Worm (Caenorhabditis elegans) whole organism, mixed stage, embryonic: ENCODE measurements around the gene pacs-1.

Experiments
- ceh-83 ChIP-seq: fragments of 200-800 bp; sonication (Bioruptor generic); optimal IDR thresholded peaks from 2 replicates; lab custom pipeline; 2018; ENCODE audit warnings: mild to moderate bottlenecking, missing genetic modification characterization, missing compliant biosample characterization
- elt-1 ChIP-seq: sonication (generic microtip); optimal IDR thresholded peaks from 2 replicates; lab custom pipeline; 2017; ENCODE audit warnings: missing genetic modification characterization, mild to moderate bottlenecking, missing compliant biosample characterization, antibody characterized with exemption, moderate library complexity, borderline replicate concordance; ENCODE audit not compliant: insufficient read depth
- lin-13 ChIP-seq: fragments of 150-350 bp; optimal IDR thresholded peaks from 2 replicates; lab custom pipeline; 2014; ENCODE audit warnings: missing biosample characterization, missing genetic modification characterization
- lsy-2 ChIP-seq: fragments of 150-350 bp; optimal IDR thresholded peaks from 2 replicates; lab custom pipeline; 2014; ENCODE audit warnings: missing biosample characterization, missing genetic modification characterization
- mls-2 ChIP-seq: sonication (generic microtip); optimal IDR thresholded peaks from 2 replicates; lab custom pipeline; 2016; ENCODE audit warnings: mild to moderate bottlenecking, missing genetic modification characterization, moderate library complexity, missing compliant biosample characterization
- nhr-237 ChIP-seq: fragments of 150-350 bp; optimal IDR thresholded peaks from 2 replicates; lab custom pipeline; 2014; ENCODE audit warnings: missing biosample characterization, missing genetic modification characterization
- nhr-28 ChIP-seq: fragments of 150-350 bp; optimal IDR thresholded peaks from 2 replicates; lab custom pipeline; 2014; ENCODE audit warnings: missing biosample characterization, missing genetic modification characterization
- nhr-76 ChIP-seq: sonication (generic microtip); optimal IDR thresholded peaks from 2 replicates; lab custom pipeline; 2017; ENCODE audit warnings: missing biosample characterization, missing genetic modification characterization
- pha-4 ChIP-seq: fragments of 150-350 bp; optimal IDR thresholded peaks from 2 replicates; lab custom pipeline; 2018; ENCODE audit warnings: missing biosample characterization, missing genetic modification reagents, missing genetic modification characterization
- sem-2 ChIP-seq: fragments of 200-800 bp; sonication (Bioruptor generic); optimal IDR thresholded peaks from 2 replicates; lab custom pipeline; 2018; ENCODE audit warnings: mild to moderate bottlenecking, missing genetic modification characterization, missing compliant biosample characterization
- snpc-4 ChIP-seq: fragments of 150-350 bp; optimal IDR thresholded peaks from 2 replicates; lab custom pipeline; 2014; ENCODE audit warnings: missing biosample characterization, missing genetic modification characterization
- unc-62 ChIP-seq: fragments of 150-350 bp; optimal IDR thresholded peaks from 2 replicates; lab custom pipeline; 2014; ENCODE audit warnings: missing biosample characterization, missing genetic modification reagents, missing genetic modification characterization
- ztf-11 ChIP-seq: fragments of 150-350 bp; optimal IDR thresholded peaks from 2 replicates; lab custom pipeline; 2014; ENCODE audit warnings: missing biosample characterization, missing genetic modification characterization

DNA sequence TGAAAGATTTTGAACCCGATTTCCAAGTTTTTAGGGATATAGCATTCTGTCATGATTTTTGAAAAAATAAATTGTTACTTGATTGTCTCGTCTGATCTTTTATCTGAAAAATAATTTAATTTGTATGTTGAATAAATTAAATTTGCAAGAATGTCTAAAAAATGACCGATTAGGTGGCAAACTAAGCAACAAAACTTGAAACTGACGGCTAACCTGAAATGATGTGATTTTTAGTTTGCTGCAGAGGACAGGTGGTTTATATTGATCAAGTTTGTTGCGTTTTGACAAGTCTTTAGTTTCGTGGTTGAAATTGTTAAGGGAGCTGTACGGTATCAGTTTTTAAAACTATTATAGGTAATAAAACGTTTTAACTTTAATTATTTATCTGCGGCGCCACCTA is 40.4 kb upstream of the pacs-1 start, which contains the start of gene F07C3.16:
- TF ChIP-seq nhr-76 (tag; lab: Kevin White, UChicago) = no peak
- no peak for TF ChIP-seq pha-4
- TF ChIP-seq lin-13 (tag; lab: Kevin White, UChicago) = no peak
- no peak for TF ChIP-seq lsy-2
- no peak for TF ChIP-seq nhr-237
- no peak for TF ChIP-seq ztf-11 (tag; lab: Kevin White, UChicago)
- TF ChIP-seq nhr-28 (tag; lab: Kevin White, UChicago) = no peak
- TF ChIP-seq unc-62 (GFP tag; lab: Kevin White, UChicago) = no peak
- no peak for TF ChIP-seq sem-2 (GFP tag; lab: Kevin White, UChicago)
- TF ChIP-seq elt-1 (tag; lab: Kevin White, UChicago) = no peak
- no peak for TF ChIP-seq mls-2
- TF ChIP-seq snpc-4 (tag; lab: Kevin White, UChicago) = no peak
- no peak for TF ChIP-seq ceh-83 (GFP tag; lab: Kevin White, UChicago)
